Fruit fly (Drosophila melanogaster) whole organism, embryonic: ENCODE results near the gene Cyp4ac3.
A peak's percentile ranks its signal among the peaks of the same experiment; 100 is the strongest.

ENCODE experiments used
- Ada2b ChIP-seq: fragments of 200-800 bp; sonication (Bioruptor generic); IDR thresholded peaks from 2 replicates; pipeline ENCODE4 v1.3.6; 2022; ENCODE audit warnings: missing biosample characterization, missing genetic modification characterization
- B-H2 ChIP-seq: fragments of 200-800 bp; sonication (Bioruptor generic); optimal IDR thresholded peaks from 2 replicates; lab custom pipeline; 2018; ENCODE audit warnings: missing biosample characterization, mild to moderate bottlenecking, missing genetic modification characterization
- CG11456 ChIP-seq: fragments of 200-800 bp; sonication (Bioruptor generic); IDR thresholded peaks from 3 replicates; pipeline ENCODE4 v1.3.6; 2022; ENCODE audit warnings: missing biosample characterization, missing genetic modification characterization
- CG12104 ChIP-seq: fragments of 200-800 bp; sonication (Bioruptor generic); optimal IDR thresholded peaks from 3 replicates; lab custom pipeline; 2016; ENCODE audit warnings: missing biosample characterization, missing genetic modification characterization
- CG14667 ChIP-seq: fragments of 200-800 bp; sonication (Bioruptor generic); IDR thresholded peaks from 2 replicates; pipeline ENCODE4 v1.3.6; 2022; ENCODE audit warnings: missing biosample characterization, missing genetic modification characterization
- CG15269 ChIP-seq: fragments of 200-800 bp; sonication (Bioruptor generic); optimal IDR thresholded peaks from 2 replicates; lab custom pipeline; 2018; ENCODE audit warnings: missing biosample characterization, mild to moderate bottlenecking, missing genetic modification characterization, moderate library complexity
- CG15479 ChIP-seq: fragments of 200-800 bp; sonication (Bioruptor generic); optimal IDR thresholded peaks from 3 replicates; lab custom pipeline; 2019; ENCODE audit warnings: missing biosample characterization, mild to moderate bottlenecking, missing genetic modification characterization, moderate library complexity
- CG16863 ChIP-seq: fragments of 200-800 bp; sonication (Bioruptor generic); optimal IDR thresholded peaks from 3 replicates; lab custom pipeline; 2016; ENCODE audit warnings: missing biosample characterization, missing genetic modification characterization
- CG17359 ChIP-seq: fragments of 200-800 bp; sonication (Bioruptor generic); optimal IDR thresholded peaks from 3 replicates; lab custom pipeline; 2018; ENCODE audit warnings: missing biosample characterization, mild to moderate bottlenecking, missing genetic modification characterization, moderate library complexity
- CG17568 ChIP-seq: fragments of 200-800 bp; sonication (Bioruptor generic); optimal IDR thresholded peaks from 2 replicates; lab custom pipeline; 2018; ENCODE audit warnings: missing biosample characterization, mild to moderate bottlenecking, missing genetic modification characterization, moderate library complexity
- CG17829 ChIP-seq: fragments of 200-800 bp; optimal IDR thresholded peaks from 2 replicates; lab custom pipeline; 2019; ENCODE audit warnings: missing biosample characterization, mild to moderate bottlenecking, missing genetic modification characterization, moderate library complexity
- CG18011 ChIP-seq: fragments of 200-800 bp; sonication (Bioruptor generic); optimal IDR thresholded peaks from 2 replicates; lab custom pipeline; 2017; ENCODE audit warnings: missing biosample characterization, missing genetic modification characterization, mild to moderate bottlenecking, moderate library complexity, missing genotype
- CG2202 ChIP-seq: fragments of 200-800 bp; sonication (Bioruptor generic); optimal IDR thresholded peaks from 2 replicates; lab custom pipeline; 2018; ENCODE audit warnings: missing biosample characterization, mild to moderate bottlenecking, missing genetic modification characterization
- CG2678 ChIP-seq: fragments of 200-800 bp; sonication (Bioruptor generic); optimal IDR thresholded peaks from 3 replicates; lab custom pipeline; 2019; ENCODE audit warnings: missing biosample characterization, mild to moderate bottlenecking, missing genetic modification characterization, moderate library complexity
- CG32772 ChIP-seq: fragments of 200-800 bp; sonication (Bioruptor generic); IDR thresholded peaks from 2 replicates; pipeline ENCODE4 v1.3.6; 2022; ENCODE audit warnings: missing biosample characterization, missing genetic modification characterization
- CG4328 ChIP-seq: fragments of 200-800 bp; sonication (Bioruptor generic); optimal IDR thresholded peaks from 3 replicates; lab custom pipeline; 2017; ENCODE audit warnings: missing biosample characterization, missing genetic modification reagents, missing genetic modification characterization
- CG6683 ChIP-seq: fragments of 200-800 bp; sonication (Bioruptor generic); optimal IDR thresholded peaks from 2 replicates; lab custom pipeline; 2017; ENCODE audit warnings: missing biosample characterization, mild to moderate bottlenecking, missing genetic modification characterization, missing genetic modification reagents
- CG8290 ChIP-seq, 3 experiments: fragments of 200-800 bp; sonication (Bioruptor generic); optimal IDR thresholded peaks; 2 replicates each; lab custom pipeline; 2016 to 2019; ENCODE audit warnings: missing biosample characterization in 3 of 3, missing genetic modification characterization in 3 of 3, mild to moderate bottlenecking in 2 of 3, moderate library complexity in 1 of 3
- CG9727 ChIP-seq: fragments of 200-800 bp; sonication (Bioruptor generic); optimal IDR thresholded peaks from 3 replicates; lab custom pipeline; 2017; ENCODE audit warnings: missing biosample characterization, mild to moderate bottlenecking, missing genetic modification characterization
- Dek ChIP-seq: fragments of 200-800 bp; sonication (Bioruptor generic); optimal IDR thresholded peaks from 3 replicates; lab custom pipeline; 2019; ENCODE audit warnings: missing biosample characterization, mild to moderate bottlenecking, missing genetic modification characterization, moderate library complexity
- Doc2 ChIP-seq: fragments of 200-800 bp; sonication (Bioruptor generic); IDR thresholded peaks from 2 replicates; pipeline ENCODE4 v1.3.6; 2022; ENCODE audit warnings: missing biosample characterization, missing genetic modification characterization
- Ets65A ChIP-seq: fragments of 200-800 bp; sonication (Bioruptor generic); peaks from one replicate; lab custom pipeline; 2016; ENCODE audit warnings: missing biosample characterization, missing genetic modification characterization
- Fer1 ChIP-seq: fragments of 200-800 bp; sonication (Bioruptor generic); optimal IDR thresholded peaks from 2 replicates; lab custom pipeline; 2017; ENCODE audit warnings: missing biosample characterization, mild to moderate bottlenecking, missing genetic modification characterization
- H15 ChIP-seq: fragments of 200-800 bp; sonication (Bioruptor generic); IDR thresholded peaks from 3 replicates; pipeline ENCODE4 v1.3.6; 2022; ENCODE audit warnings: missing biosample characterization, missing genetic modification characterization
- H2.0 ChIP-seq: fragments of 200-800 bp; sonication (Bioruptor generic); IDR thresholded peaks from 2 replicates; pipeline ENCODE4 v1.3.6; 2022; ENCODE audit warnings: missing biosample characterization, missing genetic modification characterization
- Jarid2 ChIP-seq: fragments of 200-800 bp; sonication (Bioruptor generic); optimal IDR thresholded peaks from 3 replicates; lab custom pipeline; 2017; ENCODE audit warnings: mild to moderate bottlenecking, missing biosample characterization, missing genetic modification reagents, missing genetic modification characterization
- Lpt ChIP-seq: fragments of >200 bp; optimal IDR thresholded peaks from 2 replicates; lab custom pipeline; 2018; ENCODE audit warnings: missing biosample characterization, missing genetic modification characterization
- Med ChIP-seq: fragments of 200-800 bp; sonication (Bioruptor generic); peaks from one replicate; lab custom pipeline; 2016; ENCODE audit warnings: missing biosample characterization, missing genetic modification characterization, mild to moderate bottlenecking, inconsistent platforms, moderate library complexity
- Meics ChIP-seq: fragments of 200-800 bp; sonication (Bioruptor generic); optimal IDR thresholded peaks from 2 replicates; lab custom pipeline; 2017; ENCODE audit warnings: missing biosample characterization, mild to moderate bottlenecking, missing genetic modification characterization
- NFAT ChIP-seq: fragments of 200-800 bp; sonication (Bioruptor generic); IDR thresholded peaks from 2 replicates; pipeline ENCODE4 v1.3.6; 2022; ENCODE audit warnings: missing biosample characterization, missing genetic modification characterization
- Oli ChIP-seq: fragments of 200-800 bp; sonication (Bioruptor generic); optimal IDR thresholded peaks from 2 replicates; lab custom pipeline; 2018; ENCODE audit warnings: missing biosample characterization, mild to moderate bottlenecking, missing genetic modification characterization, moderate library complexity
- Ptx1 ChIP-seq: fragments of 200-800 bp; sonication (Bioruptor generic); IDR thresholded peaks from 2 replicates; pipeline ENCODE4 v1.3.6; 2022; ENCODE audit warnings: missing biosample characterization, missing genetic modification characterization
- Six4 ChIP-seq: fragments of 200-800 bp; sonication (Bioruptor generic); optimal IDR thresholded peaks from 2 replicates; lab custom pipeline; 2016; ENCODE audit warnings: missing biosample characterization, missing genetic modification characterization
- Xrp1 ChIP-seq: fragments of 200-800 bp; sonication (Bioruptor generic); IDR thresholded peaks from 2 replicates; pipeline ENCODE4 v1.3.6; 2022; ENCODE audit warnings: missing biosample characterization, missing genetic modification characterization
- chinmo ChIP-seq: fragments of 200-800 bp; sonication (Bioruptor generic); IDR thresholded peaks from 4 replicates; pipeline ENCODE4 v1.3.6; 2022; ENCODE audit warnings: missing biosample characterization, missing genetic modification characterization; ENCODE audit not compliant: partially characterized antibody
- dpn ChIP-seq, 2 experiments: fragments of 200-800 bp; sonication (Bioruptor generic); optimal IDR thresholded peaks; 3 replicates each; lab custom pipeline; 2016; ENCODE audit warnings: missing biosample characterization in 2 of 2, missing genetic modification characterization in 2 of 2
- esg ChIP-seq: fragments of 200-800 bp; sonication (Bioruptor generic); conservative IDR thresholded peaks from 2 replicates; pipeline ENCODE4 v1.3.6; 2022; ENCODE audit warnings: missing biosample characterization, missing genetic modification characterization
- eve ChIP-seq, 2 experiments: fragments of >200 bp; optimal IDR thresholded peaks; 2 replicates each; lab custom pipeline; 2017; ENCODE audit warnings: missing biosample characterization in 2 of 2, missing genetic modification characterization in 2 of 2
- gcm2 ChIP-seq: fragments of 200-800 bp; sonication (Bioruptor generic); optimal IDR thresholded peaks from 2 replicates; lab custom pipeline; 2016; ENCODE audit warnings: missing biosample characterization, missing genetic modification characterization
- grn ChIP-seq: fragments of 200-800 bp; sonication (Bioruptor generic); optimal IDR thresholded peaks from 3 replicates; lab custom pipeline; 2017; ENCODE audit warnings: missing biosample characterization, missing genetic modification characterization
- hkb ChIP-seq, 2 experiments: fragments of 200-800 bp in 1 of 2; fragments of >200 bp in 1 of 2; sonication (Bioruptor generic) in 1 of 2; IDR thresholded peaks in 1 of 2; optimal IDR thresholded peaks in 1 of 2; 2 replicates each; pipeline versions ENCODE4 v1.3.6 to Lab custom; 2017 to 2022; ENCODE audit warnings: missing biosample characterization in 1 of 2, missing genetic modification characterization in 1 of 2
- lola ChIP-seq, 3 experiments: fragments of >200 bp in 2 of 3; fragments of 200-800 bp in 1 of 3; sonication (Bioruptor generic) in 1 of 3; optimal IDR thresholded peaks; 2 replicates each; lab custom pipeline; 2017 to 2019; ENCODE audit warnings: missing biosample characterization in 3 of 3, missing genetic modification characterization in 3 of 3, mild to moderate bottlenecking in 1 of 3, moderate library complexity in 1 of 3
- nom ChIP-seq: fragments of 200-800 bp; sonication (Bioruptor generic); optimal IDR thresholded peaks from 2 replicates; lab custom pipeline; 2017; ENCODE audit warnings: missing biosample characterization, missing genetic modification characterization, mild to moderate bottlenecking, moderate library complexity, missing genetic modification reagents
- pan ChIP-seq, 4 experiments: fragments of >200 bp in 3 of 4; fragments of 200-800 bp in 1 of 4; sonication (Bioruptor generic) in 1 of 4; optimal IDR thresholded peaks in 3 of 4; IDR thresholded peaks in 1 of 4; 2 replicates each; pipeline versions ENCODE4 v1.3.6 to Lab custom; 2017 to 2022; ENCODE audit warnings: missing biosample characterization in 2 of 4, missing genetic modification characterization in 2 of 4, mixed read lengths in 1 of 4
- sens ChIP-seq: fragments of 200-800 bp; sonication (Bioruptor generic); peaks from one replicate; lab custom pipeline; 2016; ENCODE audit warnings: missing biosample characterization, missing genetic modification characterization
- tio ChIP-seq: fragments of 200-800 bp; sonication (Bioruptor generic); optimal IDR thresholded peaks from 2 replicates; lab custom pipeline; 2017; ENCODE audit warnings: missing biosample characterization, missing genetic modification characterization, inconsistent platforms
- tna ChIP-seq: fragments of 200-800 bp; sonication (Bioruptor generic); IDR thresholded peaks from 2 replicates; pipeline ENCODE4 v1.3.6; 2022; ENCODE audit warnings: missing biosample characterization, missing genetic modification characterization; ENCODE audit not compliant: partially characterized antibody
- unpg ChIP-seq: fragments of 200-800 bp; sonication (Bioruptor generic); optimal IDR thresholded peaks from 3 replicates; lab custom pipeline; 2018; ENCODE audit warnings: missing biosample characterization, mild to moderate bottlenecking, missing genetic modification characterization, moderate library complexity
- zfh1 ChIP-seq: fragments of 200-800 bp; sonication (Bioruptor generic); IDR thresholded peaks from 3 replicates; pipeline ENCODE4 v1.3.6; 2022; ENCODE audit warnings: missing biosample characterization, missing genetic modification characterization

The Cyp4ac3 gene

dm6 chr2L:5231437-5231836, 36.9 kb upstream of the Cyp4ac3 start (continued):
- no peak for TF ChIP-seq hkb (optimal IDR thresholded peaks at IDR 0.05; lab: Kevin White, UChicago)
- peak; percentile 50; the same call in 1 of the 2 replicates for TF ChIP-seq hkb (GFP tag; IDR thresholded peaks at IDR 0.05; lab: Robert Waterston, UW)
- TF ChIP-seq NFAT (GFP tag; lab: Robert Waterston, UW): no peak
- TF ChIP-seq Six4 (GFP tag; lab: Kevin White, UChicago): no peak
- no peak for TF ChIP-seq gcm2 (GFP tag; lab: Kevin White, UChicago)
- TF ChIP-seq unpg: peak; percentile 28
- TF ChIP-seq Ptx1 (GFP tag; lab: Robert Waterston, UW): peak; percentile 32; the same call in 1 of the 2 replicates
- peak in 1 of 3 experiments; percentile 5 for TF ChIP-seq lola (GFP tag; optimal IDR thresholded peaks at IDR 0.05; lab: Kevin White, UChicago)
- TF ChIP-seq CG9727: peak; percentile 2
- no peak for TF ChIP-seq CG16863 (GFP tag; lab: Kevin White, UChicago)
- 0 out of 4 replicates have a peak, but pooled peaks have one; percentile 28 for TF ChIP-seq chinmo (GFP tag; lab: Robert Waterston, UW)
- TF ChIP-seq Dek (tag; lab: Kevin White, UChicago): no peak
- no peak for TF ChIP-seq Doc2 (GFP tag; lab: Robert Waterston, UW)
- TF ChIP-seq dpn (GFP tag; optimal IDR thresholded peaks at IDR 0.05; lab: Kevin White, UChicago): no peak
- no peak for TF ChIP-seq Jarid2 (GFP tag; lab: Kevin White, UChicago)
- TF ChIP-seq CG8290 (GFP tag; optimal IDR thresholded peaks at IDR 0.05; lab: Kevin White, UChicago): peak; percentile 0
- TF ChIP-seq CG8290 (tag; optimal IDR thresholded peaks at IDR 0.05; lab: Kevin White, UChicago): no peak
- no peak for TF ChIP-seq CG15479
- TF ChIP-seq CG15269: no peak
- TF ChIP-seq Lpt (GFP tag; lab: Kevin White, UChicago): no peak
- TF ChIP-seq CG17829 (tag; lab: Kevin White, UChicago): peak; percentile 29
- TF ChIP-seq CG17568 (GFP tag; lab: Kevin White, UChicago): no peak
- TF ChIP-seq Oli (tag; lab: Kevin White, UChicago): peak; percentile 12
- peak; percentile 80 for TF ChIP-seq sens (GFP tag; lab: Kevin White, UChicago)
- TF ChIP-seq B-H2 (GFP tag; lab: Kevin White, UChicago): no peak
- TF ChIP-seq pan (optimal IDR thresholded peaks at IDR 0.05; lab: Kevin White, UChicago): no peak
- TF ChIP-seq pan (GFP tag; optimal IDR thresholded peaks at IDR 0.05 in 1 of 2, IDR thresholded peaks at IDR 0.05 in 1 of 2): no peak
- TF ChIP-seq Fer1: no peak
- TF ChIP-seq CG17359 (tag; lab: Kevin White, UChicago): peak; percentile 9
- 0 out of 2 replicates have a peak, but pooled peaks have one; percentile 19 for TF ChIP-seq Ada2b
- TF ChIP-seq CG2678 (tag; lab: Kevin White, UChicago): peak; percentile 16
- TF ChIP-seq CG32772 (GFP tag; lab: Robert Waterston, UW): no peak
- TF ChIP-seq CG11456 (GFP tag; lab: Robert Waterston, UW): no peak
- TF ChIP-seq CG4328: no peak
- TF ChIP-seq tio (GFP tag; lab: Kevin White, UChicago): peak; percentile 7
- no peak for TF ChIP-seq grn (GFP tag; lab: Kevin White, UChicago)
- TF ChIP-seq CG18011: no peak
- no peak for TF ChIP-seq CG14667
- 0 out of 2 replicates have a peak, but pooled peaks have one; percentile 31 for TF ChIP-seq H2.0 (GFP tag; lab: Robert Waterston, UW)
- TF ChIP-seq nom (GFP tag; lab: Kevin White, UChicago): no peak
- no peak for TF ChIP-seq CG12104
- TF ChIP-seq tna (GFP tag; lab: Robert Waterston, UW): no peak
- peak in 1 of 2 experiments; percentile 73 for TF ChIP-seq eve (GFP tag; optimal IDR thresholded peaks at IDR 0.05; lab: Kevin White, UChicago)
- TF ChIP-seq H15: no peak
- peak; percentile 68 for TF ChIP-seq Med
- no peak for TF ChIP-seq CG2202 (tag; lab: Kevin White, UChicago)
- TF ChIP-seq esg (GFP tag; lab: Robert Waterston, UW): peak; percentile 33; the same call in 1 of the 2 replicates
- TF ChIP-seq Meics (GFP tag; lab: Kevin White, UChicago): no peak
- TF ChIP-seq CG6683 (GFP tag; lab: Kevin White, UChicago): no peak
- no peak for TF ChIP-seq Ets65A (GFP tag; lab: Kevin White, UChicago)
- no peak for TF ChIP-seq zfh1 (GFP tag; lab: Robert Waterston, UW)
- TF ChIP-seq Xrp1 (GFP tag; lab: Robert Waterston, UW): peak; percentile 25; the same call in 1 of the 2 replicates
